Worm (Caenorhabditis elegans) whole organism, L4 larva: ENCODE data around the gene jbts-14.
A peak's percentile ranks its signal among the peaks of the same experiment; 100 is the strongest.

ENCODE experiments used
- T26A8.4 ChIP-seq: fragments of 200-800 bp; sonication (Bioruptor generic); IDR thresholded peaks from 2 replicates; pipeline ENCODE4 v1.3.6; 2022; ENCODE audit warnings: missing genetic modification characterization, missing compliant biosample characterization
- aly-2 ChIP-seq: sonication (generic microtip); optimal IDR thresholded peaks from 2 replicates; lab custom pipeline; 2018; ENCODE audit warnings: missing biosample characterization, missing genetic modification characterization
- ama-1 ChIP-seq: fragments of 150-350 bp; optimal IDR thresholded peaks from 2 replicates; lab custom pipeline; 2014; ENCODE audit warnings: inconsistent platforms, mixed read lengths
- egl-27 ChIP-seq: sonication (generic microtip); optimal IDR thresholded peaks from 3 replicates; lab custom pipeline; 2017; ENCODE audit warnings: missing biosample characterization, missing genetic modification reagents, missing genetic modification characterization
- fos-1 ChIP-seq: fragments of 150-350 bp; optimal IDR thresholded peaks from 2 replicates; lab custom pipeline; 2014; ENCODE audit warnings: missing biosample characterization, missing genetic modification characterization
- mdt-29 ChIP-seq: fragments of 200-800 bp; sonication (Bioruptor generic); IDR thresholded peaks from 2 replicates; pipeline ENCODE4 v1.3.6; 2022; ENCODE audit warnings: missing genetic modification reagents, missing genetic modification characterization, missing compliant biosample characterization
- mxl-3 ChIP-seq: fragments of 200-800 bp; sonication (Bioruptor generic); optimal IDR thresholded peaks from 2 replicates; lab custom pipeline; 2018; ENCODE audit warnings: mild to moderate bottlenecking, missing genetic modification characterization, missing compliant biosample characterization
- nhr-25 ChIP-seq: sonication (generic microtip); optimal IDR thresholded peaks from 2 replicates; lab custom pipeline; 2017; ENCODE audit warnings: missing genetic modification characterization, mild to moderate bottlenecking, missing compliant biosample characterization, antibody characterized with exemption, moderate library complexity, borderline replicate concordance; ENCODE audit not compliant: insufficient read depth
- nhr-6 ChIP-seq: fragments of 150-350 bp; optimal IDR thresholded peaks from 2 replicates; lab custom pipeline; 2014; ENCODE audit warnings: missing biosample characterization, missing genetic modification characterization
- nhr-76 ChIP-seq: fragments of 150-350 bp; optimal IDR thresholded peaks from 2 replicates; lab custom pipeline; 2014; ENCODE audit warnings: missing biosample characterization, missing genetic modification characterization
- pqm-1 ChIP-seq: sonication (generic microtip); optimal IDR thresholded peaks from 2 replicates; lab custom pipeline; 2017; ENCODE audit warnings: missing biosample characterization, missing genetic modification characterization
- saeg-2 ChIP-seq: fragments of 200-800 bp; sonication (Bioruptor generic); IDR thresholded peaks from 2 replicates; pipeline ENCODE4 v1.3.6; 2022; ENCODE audit warnings: missing genetic modification reagents, missing genetic modification characterization, missing compliant biosample characterization

DNA sequence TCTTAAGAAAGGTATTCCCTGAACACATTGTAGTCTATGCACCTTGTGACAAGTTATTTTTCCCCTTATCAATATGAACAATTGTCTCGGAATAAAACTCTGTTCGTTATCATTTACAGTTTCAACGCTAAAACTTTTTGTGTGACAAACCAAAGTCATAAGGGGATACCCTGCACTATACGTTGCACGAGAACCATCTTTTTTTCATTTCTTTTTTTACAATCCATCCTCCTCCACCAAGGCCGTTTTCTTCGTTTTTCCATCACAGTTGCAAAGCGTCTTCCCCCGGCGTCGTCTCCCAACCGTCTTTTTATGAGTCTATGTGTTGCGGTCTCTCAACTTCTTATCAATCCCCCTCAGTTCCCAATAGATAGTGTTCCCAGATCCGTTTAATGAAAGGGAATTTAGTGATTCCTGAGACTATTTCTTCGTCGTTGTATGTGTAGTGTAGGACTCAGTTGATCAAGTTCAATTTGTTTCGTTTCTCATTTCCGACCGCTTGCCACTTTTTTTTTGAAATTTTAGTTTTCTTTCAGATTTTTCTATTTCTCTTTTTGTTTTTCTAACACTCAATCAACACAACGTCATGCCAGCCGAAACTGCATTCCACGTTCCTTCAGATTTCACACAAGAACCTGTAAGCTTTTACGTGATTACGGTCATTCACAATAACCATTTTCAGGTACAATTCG, 27.9 kb upstream of the jbts-14 start:
- TF ChIP-seq T26A8.4, result no peak
- no peak for TF ChIP-seq ama-1 (lab: Kevin White, UChicago)
- no peak for TF ChIP-seq aly-2 (tag; lab: Kevin White, UChicago)
- TF ChIP-seq pqm-1 (tag; lab: Kevin White, UChicago), result peak; percentile 63
- TF ChIP-seq nhr-6, result no peak
- TF ChIP-seq fos-1 (tag; lab: Kevin White, UChicago), result no peak
- no peak for TF ChIP-seq nhr-76 (tag; lab: Kevin White, UChicago)
- no peak for TF ChIP-seq mdt-29 (GFP tag; lab: Robert Waterston, UW)
- TF ChIP-seq egl-27 (tag; lab: Kevin White, UChicago), result no peak
- TF ChIP-seq nhr-25 (tag; lab: Kevin White, UChicago), result peak; percentile 25
- TF ChIP-seq saeg-2 (GFP tag; lab: Robert Waterston, UW), result no peak
- TF ChIP-seq mxl-3, result peak; percentile 23
